Fruit fly (Drosophila melanogaster) whole organism, embryonic: ENCODE results near the gene CG11581.
A peak's percentile ranks its signal among the peaks of the same experiment; 100 is the strongest.

Experiments used
- ATbp ChIP-seq: fragments of 200-800 bp; sonication (Bioruptor generic); optimal IDR thresholded peaks from 2 replicates; lab custom pipeline; 2017; ENCODE audit warnings: missing biosample characterization, mild to moderate bottlenecking, missing genetic modification characterization, missing genetic modification reagents
- Adf1 ChIP-seq: fragments of 200-800 bp; sonication (Bioruptor generic); IDR thresholded peaks from 2 replicates; pipeline ENCODE4 v1.3.6; 2022; ENCODE audit warnings: missing biosample characterization, missing genetic modification characterization
- BEAF-32 ChIP-seq: fragments of 200-800 bp; sonication (Bioruptor generic); optimal IDR thresholded peaks from 3 replicates; lab custom pipeline; 2017; ENCODE audit warnings: missing biosample characterization, missing genetic modification characterization, mild to moderate bottlenecking, moderate library complexity, missing genetic modification reagents
- CG10267 ChIP-seq: fragments of 200-800 bp; sonication (Bioruptor generic); optimal IDR thresholded peaks from 2 replicates; lab custom pipeline; 2018; ENCODE audit warnings: missing biosample characterization, mild to moderate bottlenecking, missing genetic modification characterization, moderate library complexity
- CG10366 ChIP-seq: fragments of 200-800 bp; sonication (Bioruptor generic); IDR thresholded peaks from 2 replicates; pipeline ENCODE4 v1.3.6; 2022; ENCODE audit warnings: missing biosample characterization, missing genetic modification characterization
- CG10431 ChIP-seq: fragments of 200-800 bp; sonication (Bioruptor generic); optimal IDR thresholded peaks from 3 replicates; lab custom pipeline; 2018; ENCODE audit warnings: missing biosample characterization, mild to moderate bottlenecking, missing genetic modification characterization
- CG13775 ChIP-seq: fragments of 200-800 bp; sonication (Bioruptor generic); optimal IDR thresholded peaks from 3 replicates; lab custom pipeline; 2017; ENCODE audit warnings: missing biosample characterization, mild to moderate bottlenecking, missing genetic modification characterization
- CG17361 ChIP-seq: fragments of 200-800 bp; sonication (Bioruptor generic); IDR thresholded peaks from 3 replicates; pipeline ENCODE4 v1.3.6; 2022; ENCODE audit warnings: missing biosample characterization, missing genetic modification characterization
- CG1792 ChIP-seq: fragments of 200-800 bp; sonication (Bioruptor generic); optimal IDR thresholded peaks from 2 replicates; lab custom pipeline; 2016; ENCODE audit warnings: missing biosample characterization, missing genetic modification characterization
- CG3838 ChIP-seq: fragments of 200-800 bp; sonication (Bioruptor generic); optimal IDR thresholded peaks from 3 replicates; lab custom pipeline; 2016; ENCODE audit warnings: missing biosample characterization, missing genetic modification characterization
- CG4707 ChIP-seq: fragments of 200-800 bp; sonication (Bioruptor generic); optimal IDR thresholded peaks from 2 replicates; lab custom pipeline; 2018; ENCODE audit warnings: missing biosample characterization, mild to moderate bottlenecking, missing genetic modification characterization, moderate library complexity
- CG5245 ChIP-seq: fragments of 200-800 bp; sonication (Bioruptor generic); optimal IDR thresholded peaks from 3 replicates; lab custom pipeline; 2016; ENCODE audit warnings: missing biosample characterization, missing genetic modification characterization
- CG9437 ChIP-seq: fragments of 200-800 bp; sonication (Bioruptor generic); optimal IDR thresholded peaks from 2 replicates; lab custom pipeline; 2018; ENCODE audit warnings: missing biosample characterization, mild to moderate bottlenecking, missing genetic modification characterization
- CG9609 ChIP-seq: fragments of 200-800 bp; sonication (Bioruptor generic); optimal IDR thresholded peaks from 3 replicates; lab custom pipeline; 2016; ENCODE audit warnings: missing biosample characterization, missing genetic modification characterization
- CG9797 ChIP-seq: fragments of 200-800 bp; sonication (Bioruptor generic); optimal IDR thresholded peaks from 3 replicates; lab custom pipeline; 2018; ENCODE audit warnings: missing biosample characterization, mild to moderate bottlenecking, missing genetic modification characterization
- CG9817 ChIP-seq: fragments of 200-800 bp; sonication (Bioruptor generic); optimal IDR thresholded peaks from 2 replicates; lab custom pipeline; 2018; ENCODE audit warnings: missing biosample characterization, mild to moderate bottlenecking, missing genetic modification characterization, moderate library complexity
- CG9932 ChIP-seq: fragments of 200-800 bp; sonication (Bioruptor generic); IDR thresholded peaks from 2 replicates; pipeline ENCODE4 v1.3.6; 2022; ENCODE audit warnings: missing biosample characterization, missing genetic modification characterization
- Camta ChIP-seq: fragments of 200-800 bp; sonication (Bioruptor generic); optimal IDR thresholded peaks from 2 replicates; lab custom pipeline; 2016; ENCODE audit warnings: missing biosample characterization, missing genetic modification characterization
- CrebB ChIP-seq: fragments of 200-800 bp; sonication (Bioruptor generic); optimal IDR thresholded peaks from 3 replicates; lab custom pipeline; 2018; ENCODE audit warnings: missing biosample characterization, mild to moderate bottlenecking, missing genetic modification characterization
- Deaf1 ChIP-seq: fragments of 200-800 bp; optimal IDR thresholded peaks from 3 replicates; lab custom pipeline; 2019; ENCODE audit warnings: missing biosample characterization, mild to moderate bottlenecking, missing genetic modification characterization, moderate library complexity
- Dfd ChIP-seq, 2 experiments: fragments of >200 bp; optimal IDR thresholded peaks; 2 replicates each; lab custom pipeline; 2017; ENCODE audit warnings: missing biosample characterization in 2 of 2, missing genetic modification characterization in 2 of 2
- E2f2 ChIP-seq: fragments of 200-800 bp; sonication (Bioruptor generic); IDR thresholded peaks from 2 replicates; pipeline ENCODE4 v1.3.6; 2022; ENCODE audit warnings: missing biosample characterization, missing genetic modification characterization
- Ets65A ChIP-seq: fragments of 200-800 bp; sonication (Bioruptor generic); peaks from one replicate; lab custom pipeline; 2016; ENCODE audit warnings: missing biosample characterization, missing genetic modification characterization
- HLH4C ChIP-seq: fragments of 200-800 bp; sonication (Bioruptor generic); IDR thresholded peaks from 3 replicates; pipeline ENCODE4 v1.3.6; 2022; ENCODE audit warnings: missing biosample characterization, missing genetic modification characterization; ENCODE audit not compliant: partially characterized antibody
- HmgZ ChIP-seq: fragments of 200-800 bp; sonication (Bioruptor generic); optimal IDR thresholded peaks from 2 replicates; lab custom pipeline; 2018; ENCODE audit warnings: missing biosample characterization, mild to moderate bottlenecking, missing genetic modification characterization
- Hr78 ChIP-seq, 2 experiments: fragments of 200-800 bp in 1 of 2; fragments of >200 bp in 1 of 2; sonication (Bioruptor generic) in 1 of 2; optimal IDR thresholded peaks; 2 replicates each; lab custom pipeline; 2017 to 2019; ENCODE audit warnings: missing biosample characterization in 2 of 2, missing genetic modification characterization in 2 of 2, mild to moderate bottlenecking in 1 of 2, moderate library complexity in 1 of 2
- Kr ChIP-seq: fragments of 200-800 bp; sonication (Bioruptor generic); optimal IDR thresholded peaks from 2 replicates; lab custom pipeline; 2017; ENCODE audit warnings: missing biosample characterization, mild to moderate bottlenecking, missing genetic modification characterization
- Mad ChIP-seq: fragments of 200-800 bp; sonication (Bioruptor generic); optimal IDR thresholded peaks from 2 replicates; lab custom pipeline; 2016; ENCODE audit warnings: missing biosample characterization, missing genetic modification characterization
- Myb ChIP-seq: fragments of 200-800 bp; sonication (Bioruptor generic); optimal IDR thresholded peaks from 2 replicates; lab custom pipeline; 2016; ENCODE audit warnings: missing biosample characterization, missing genetic modification characterization
- Oaz ChIP-seq: fragments of 200-800 bp; sonication (Bioruptor generic); IDR thresholded peaks from 2 replicates; pipeline ENCODE4 v1.3.6; 2022; ENCODE audit warnings: missing biosample characterization, missing genetic modification characterization
- Six4 ChIP-seq: fragments of 200-800 bp; sonication (Bioruptor generic); optimal IDR thresholded peaks from 2 replicates; lab custom pipeline; 2016; ENCODE audit warnings: missing biosample characterization, missing genetic modification characterization
- TFAM ChIP-seq: fragments of 200-800 bp; sonication (Bioruptor generic); optimal IDR thresholded peaks from 2 replicates; lab custom pipeline; 2017; ENCODE audit warnings: missing biosample characterization, missing genetic modification characterization, inconsistent platforms
- cad ChIP-seq: fragments of >200 bp; optimal IDR thresholded peaks from 2 replicates; lab custom pipeline; 2017; ENCODE audit warnings: missing biosample characterization, missing genetic modification characterization
- chn ChIP-seq: fragments of 200-800 bp; sonication (Bioruptor generic); optimal IDR thresholded peaks from 2 replicates; lab custom pipeline; 2016; ENCODE audit warnings: missing biosample characterization, missing genetic modification characterization
- danr ChIP-seq: fragments of 200-800 bp; sonication (Bioruptor generic); IDR thresholded peaks from 2 replicates; pipeline ENCODE4 v1.3.6; 2022; ENCODE audit warnings: missing biosample characterization, missing genetic modification characterization
- dimm ChIP-seq: fragments of 200-800 bp; sonication (Bioruptor generic); IDR thresholded peaks from 2 replicates; pipeline ENCODE4 v1.3.6; 2022; ENCODE audit warnings: missing biosample characterization, missing genetic modification characterization
- exex ChIP-seq: fragments of 200-800 bp; sonication (Bioruptor generic); optimal IDR thresholded peaks from 4 replicates; lab custom pipeline; 2018; ENCODE audit warnings: missing biosample characterization, mild to moderate bottlenecking, missing genetic modification characterization, moderate library complexity
- gem ChIP-seq: fragments of 200-800 bp; sonication (Bioruptor generic); optimal IDR thresholded peaks from 2 replicates; lab custom pipeline; 2019; ENCODE audit warnings: missing biosample characterization, mild to moderate bottlenecking, missing genetic modification characterization, moderate library complexity
- gt ChIP-seq: fragments of 200-800 bp; sonication (Bioruptor generic); IDR thresholded peaks from 2 replicates; pipeline ENCODE4 v1.3.6; 2022; ENCODE audit warnings: missing biosample characterization, missing genetic modification characterization
- ham ChIP-seq: fragments of 200-800 bp; sonication (Bioruptor generic); IDR thresholded peaks from 2 replicates; pipeline ENCODE4 v1.3.6; 2022; ENCODE audit warnings: missing biosample characterization, missing genetic modification characterization
- ken ChIP-seq: fragments of 200-800 bp; sonication (Bioruptor generic); IDR thresholded peaks from 3 replicates; pipeline ENCODE4 v1.3.6; 2022; ENCODE audit warnings: missing biosample characterization, missing genetic modification characterization
- lilli ChIP-seq: fragments of 200-800 bp; sonication (Bioruptor generic); optimal IDR thresholded peaks from 3 replicates; lab custom pipeline; 2016; ENCODE audit warnings: missing biosample characterization, missing genetic modification characterization
- maf-S ChIP-seq: fragments of 200-800 bp; sonication (Bioruptor generic); optimal IDR thresholded peaks from 2 replicates; lab custom pipeline; 2016; ENCODE audit warnings: missing biosample characterization, missing genetic modification characterization
- psq ChIP-seq: fragments of 200-800 bp; sonication (Bioruptor generic); optimal IDR thresholded peaks from 2 replicates; lab custom pipeline; 2017; ENCODE audit warnings: missing biosample characterization, missing genetic modification characterization
- pum ChIP-seq: fragments of 200-800 bp; sonication (Bioruptor generic); optimal IDR thresholded peaks from 2 replicates; lab custom pipeline; 2016; ENCODE audit warnings: missing biosample characterization, missing genetic modification characterization
- ro ChIP-seq: fragments of 200-800 bp; sonication (Bioruptor generic); IDR thresholded peaks from 2 replicates; pipeline ENCODE4 v1.3.6; 2022; ENCODE audit warnings: missing biosample characterization, missing genetic modification characterization
- salm ChIP-seq: fragments of 200-800 bp; sonication (Bioruptor generic); optimal IDR thresholded peaks from 2 replicates; lab custom pipeline; 2018; ENCODE audit warnings: missing biosample characterization, mild to moderate bottlenecking, missing genetic modification characterization
- toy ChIP-seq: fragments of 200-800 bp; sonication (Bioruptor generic); IDR thresholded peaks from 2 replicates; pipeline ENCODE4 v1.3.6; 2022; ENCODE audit warnings: missing biosample characterization, missing genetic modification characterization
- trem ChIP-seq: fragments of 200-800 bp; optimal IDR thresholded peaks from 3 replicates; lab custom pipeline; 2019; ENCODE audit warnings: missing biosample characterization, mild to moderate bottlenecking, missing genetic modification characterization, moderate library complexity
- vfl ChIP-seq: fragments of 200-800 bp; sonication (Bioruptor generic); optimal IDR thresholded peaks from 2 replicates; lab custom pipeline; 2016; ENCODE audit warnings: missing biosample characterization, missing genetic modification characterization
- wdn ChIP-seq: fragments of 200-800 bp; sonication (Bioruptor generic); IDR thresholded peaks from 2 replicates; pipeline ENCODE4 v1.3.6; 2022; ENCODE audit warnings: missing biosample characterization, missing genetic modification characterization
- wor ChIP-seq: fragments of 200-800 bp; sonication (Bioruptor generic); IDR thresholded peaks from 2 replicates; pipeline ENCODE4 v1.3.6; 2022; ENCODE audit warnings: missing biosample characterization, missing genetic modification characterization

The CG11581 gene

DNA sequence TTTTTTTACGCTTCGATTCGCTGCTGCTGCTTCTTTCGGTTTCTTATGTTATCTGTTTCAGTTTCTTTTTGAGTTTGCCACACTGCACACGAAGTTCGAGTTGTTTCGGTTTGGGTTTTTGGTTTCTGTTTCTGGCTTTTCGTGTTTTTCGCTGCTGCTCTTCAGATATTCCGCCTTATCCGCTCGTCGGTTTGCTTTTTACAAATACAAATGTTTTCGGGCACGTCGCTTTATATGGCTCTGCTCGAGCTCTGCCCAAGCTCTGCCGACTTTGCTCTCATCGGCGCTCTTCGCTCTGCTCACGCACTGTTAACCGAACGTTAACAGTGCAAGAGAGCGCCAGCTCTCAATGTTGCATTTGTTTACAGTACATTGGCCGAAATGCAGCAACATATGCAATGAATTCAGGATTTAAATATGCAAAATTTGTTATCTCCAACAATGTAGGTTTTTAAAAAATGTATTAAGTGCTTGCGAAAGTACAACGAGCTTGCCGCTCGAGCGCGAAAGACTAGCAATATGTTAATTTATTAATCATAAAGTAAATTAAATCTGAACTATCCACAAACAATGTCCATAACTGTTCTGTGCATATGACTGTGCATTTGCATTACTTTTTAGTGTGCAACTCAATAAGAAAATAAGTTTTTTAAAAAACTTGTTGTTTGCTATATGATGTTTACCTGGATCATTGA is 34.7 kb downstream of the CG11581 start (continued):
- TF ChIP-seq TFAM (GFP tag; lab: Kevin White, UChicago) (no peak), lilli (no peak), vfl (GFP tag; lab: Kevin White, UChicago) (no peak), wor (GFP tag; lab: Robert Waterston, UW) (no peak), CG3838 (GFP tag; lab: Kevin White, UChicago) (peak; percentile 23), Dfd (GFP tag; optimal IDR thresholded peaks at IDR 0.05; lab: Kevin White, UChicago) (no peak), ken (GFP tag; lab: Robert Waterston, UW) (no peak), salm (tag; lab: Kevin White, UChicago) (no peak), CG9437 (peak; percentile 7), CG10431 (GFP tag; lab: Kevin White, UChicago) (peak; percentile 23), Deaf1 (tag; lab: Kevin White, UChicago) (peak; percentile 76), wdn (no peak), ATbp (no peak), ro (GFP tag; lab: Robert Waterston, UW) (no peak), CG9817 (tag; lab: Kevin White, UChicago) (no peak), dimm (GFP tag; lab: Robert Waterston, UW) (no peak), Ets65A (GFP tag; lab: Kevin White, UChicago) (no peak), CrebB (tag; lab: Kevin White, UChicago) (no peak), Hr78 (GFP tag; optimal IDR thresholded peaks at IDR 0.05; lab: Kevin White, UChicago) (no peak), HLH4C (GFP tag; lab: Robert Waterston, UW) (no peak), toy (GFP tag; lab: Robert Waterston, UW) (no peak), Mad (GFP tag; lab: Kevin White, UChicago) (no peak), chn (GFP tag; lab: Kevin White, UChicago) (no peak), gt (no peak), BEAF-32 (GFP tag; lab: Kevin White, UChicago) (no peak), CG13775 (GFP tag; lab: Kevin White, UChicago) (no peak), Camta (GFP tag; lab: Kevin White, UChicago) (no peak), gem (tag; lab: Kevin White, UChicago) (peak; percentile 35), E2f2 (no peak), CG17361 (GFP tag; lab: Robert Waterston, UW) (peak; percentile 57; the same call in 2 of the 3 replicates), CG10267 (tag; lab: Kevin White, UChicago) (no peak), Kr (GFP tag; lab: Kevin White, UChicago) (no peak), HmgZ (tag; lab: Kevin White, UChicago) (no peak), Six4 (GFP tag; lab: Kevin White, UChicago) (no peak), danr (GFP tag; lab: Robert Waterston, UW) (no peak), CG9609 (GFP tag; lab: Kevin White, UChicago) (no peak), Oaz (GFP tag; lab: Robert Waterston, UW) (no peak), CG10366 (GFP tag; lab: Robert Waterston, UW) (no peak), maf-S (GFP tag; lab: Kevin White, UChicago) (no peak), Myb (GFP tag; lab: Kevin White, UChicago) (no peak), CG4707 (no peak), pum (GFP tag; lab: Kevin White, UChicago) (no peak), CG1792 (GFP tag; lab: Kevin White, UChicago) (no peak), trem (tag; lab: Kevin White, UChicago) (no peak), cad (GFP tag; lab: Kevin White, UChicago) (no peak), exex (no peak), ham (GFP tag; lab: Robert Waterston, UW) (no peak), psq (GFP tag; lab: Kevin White, UChicago) (no peak), Adf1 (GFP tag; lab: Robert Waterston, UW) (peak; percentile 90), CG5245 (GFP tag; lab: Kevin White, UChicago) (no peak), CG9932 (GFP tag; lab: Robert Waterston, UW) (no peak), CG9797 (GFP tag; lab: Kevin White, UChicago) (no peak)
